Worm (Caenorhabditis elegans) whole organism, L1 larva: ENCODE data around the gene C16A3.2.

Source experiments
- C04F5.9 ChIP-seq: sonication (generic microtip); optimal IDR thresholded peaks from 2 replicates; lab custom pipeline; 2016; ENCODE audit warnings: missing genetic modification characterization, missing compliant biosample characterization
- alr-1 ChIP-seq: fragments of 200-800 bp; sonication (Bioruptor generic); optimal IDR thresholded peaks from 2 replicates; lab custom pipeline; 2018; ENCODE audit warnings: borderline replicate concordance, mild to moderate bottlenecking, missing genetic modification characterization, missing compliant biosample characterization
- ama-1 ChIP-seq: fragments of 150-350 bp; optimal IDR thresholded peaks from 2 replicates; lab custom pipeline; 2014
- blmp-1 ChIP-seq: fragments of 150-350 bp; optimal IDR thresholded peaks from 2 replicates; lab custom pipeline; 2014; ENCODE audit warnings: missing biosample characterization, missing genetic modification characterization
- efl-1 ChIP-seq, 4 experiments: fragments of 150-350 bp; optimal IDR thresholded peaks in 3 of 4; peaks in 1 of 4; 1 replicate in 1 of 4; 2 replicates in 3 of 4; lab custom pipeline; 2014; ENCODE audit warnings: missing biosample characterization in 2 of 4, missing genetic modification characterization in 2 of 4, missing genetic modification reagents in 2 of 4
- ets-5 ChIP-seq: fragments of 200-800 bp; sonication (Bioruptor generic); IDR thresholded peaks from 2 replicates; pipeline ENCODE4 v1.3.6; 2022; ENCODE audit warnings: missing genetic modification characterization, missing compliant biosample characterization
- fkh-4 ChIP-seq: sonication (generic microtip); optimal IDR thresholded peaks from 2 replicates; lab custom pipeline; 2016; ENCODE audit warnings: missing compliant biosample characterization, missing genetic modification characterization, borderline replicate concordance
- fkh-8 ChIP-seq: sonication (generic microtip); optimal IDR thresholded peaks from 2 replicates; lab custom pipeline; 2016; ENCODE audit warnings: mild to moderate bottlenecking, missing genetic modification characterization, missing compliant biosample characterization
- fos-1 ChIP-seq: fragments of 150-350 bp; optimal IDR thresholded peaks from 2 replicates; lab custom pipeline; 2014; ENCODE audit warnings: missing biosample characterization, missing genetic modification characterization
- grh-1 ChIP-seq: fragments of 200-800 bp; sonication (Bioruptor generic); IDR thresholded peaks from 2 replicates; pipeline ENCODE4 v1.3.6; 2022; ENCODE audit warnings: missing genetic modification reagents, missing genetic modification characterization, missing compliant biosample characterization
- hlh-4 ChIP-seq: sonication (generic microtip); optimal IDR thresholded peaks from 2 replicates; lab custom pipeline; 2016; ENCODE audit warnings: mild to moderate bottlenecking, missing genetic modification characterization, missing compliant biosample characterization
- isw-1 ChIP-seq: fragments of 200-800 bp; sonication (Bioruptor generic); IDR thresholded peaks from 2 replicates; pipeline ENCODE4 v1.3.6; 2022; ENCODE audit warnings: missing genetic modification characterization, missing compliant biosample characterization
- lin-14 ChIP-seq: fragments of 200-800 bp; sonication (Bioruptor generic); optimal IDR thresholded peaks from 2 replicates; lab custom pipeline; 2018; ENCODE audit warnings: mild to moderate bottlenecking, missing genetic modification characterization, moderate library complexity, missing compliant biosample characterization
- lin-35 ChIP-seq, 2 experiments: fragments of 150-350 bp; optimal IDR thresholded peaks; 2 replicates each; lab custom pipeline; 2014; ENCODE audit warnings: missing biosample characterization in 2 of 2, missing genetic modification characterization in 2 of 2, missing genetic modification reagents in 2 of 2
- lin-39 ChIP-seq: fragments of 150-350 bp; optimal IDR thresholded peaks from 2 replicates; lab custom pipeline; 2014; ENCODE audit warnings: missing biosample characterization, missing genetic modification reagents, missing genetic modification characterization
- lir-3 ChIP-seq: sonication (generic microtip); optimal IDR thresholded peaks from 2 replicates; lab custom pipeline; 2016; ENCODE audit warnings: mild to moderate bottlenecking, missing genetic modification characterization, moderate library complexity, missing compliant biosample characterization; ENCODE audit not compliant: poor library complexity
- lsy-2 ChIP-seq, 2 experiments: fragments of 150-350 bp; optimal IDR thresholded peaks; 2 replicates each; lab custom pipeline; 2014; ENCODE audit warnings: missing biosample characterization in 2 of 2, missing genetic modification characterization in 2 of 2
- mdl-1 ChIP-seq, 2 experiments: fragments of 150-350 bp; optimal IDR thresholded peaks; 2 replicates each; lab custom pipeline; 2014 to 2017; ENCODE audit warnings: missing biosample characterization in 2 of 2, missing genetic modification characterization in 2 of 2, inconsistent platforms in 1 of 2
- mef-2 ChIP-seq: fragments of 150-350 bp; optimal IDR thresholded peaks from 2 replicates; lab custom pipeline; 2014; ENCODE audit warnings: missing biosample characterization, missing genetic modification characterization
- mep-1 ChIP-seq: fragments of 150-350 bp; optimal IDR thresholded peaks from 2 replicates; lab custom pipeline; 2014; ENCODE audit warnings: missing biosample characterization, missing genetic modification characterization
- nhr-12 ChIP-seq: sonication (generic microtip); optimal IDR thresholded peaks from 2 replicates; lab custom pipeline; 2017; ENCODE audit warnings: missing biosample characterization, missing genetic modification characterization
- nhr-19 ChIP-seq: fragments of 200-800 bp; sonication (Bioruptor generic); conservative IDR thresholded peaks from 2 replicates; pipeline ENCODE4 v1.3.6; 2022; ENCODE audit warnings: missing genetic modification characterization, missing compliant biosample characterization
- nhr-20 ChIP-seq: sonication (generic microtip); optimal IDR thresholded peaks from 2 replicates; lab custom pipeline; 2016; ENCODE audit warnings: mild to moderate bottlenecking, missing genetic modification characterization, missing compliant biosample characterization
- nhr-28 ChIP-seq: fragments of 150-350 bp; optimal IDR thresholded peaks from 2 replicates; lab custom pipeline; 2014; ENCODE audit warnings: missing biosample characterization, missing genetic modification characterization
- nhr-71 ChIP-seq: sonication (generic microtip); optimal IDR thresholded peaks from 2 replicates; lab custom pipeline; 2016; ENCODE audit warnings: mild to moderate bottlenecking, missing genetic modification characterization, moderate library complexity, missing compliant biosample characterization
- nhr-76 ChIP-seq: sonication (generic microtip); optimal IDR thresholded peaks from 2 replicates; lab custom pipeline; 2017; ENCODE audit warnings: missing biosample characterization, missing genetic modification characterization
- nhr-85 ChIP-seq: sonication (generic microtip); peaks from one replicate; lab custom pipeline; 2016; ENCODE audit warnings: missing genetic modification characterization, inconsistent platforms, missing compliant biosample characterization
- rnt-1 ChIP-seq: sonication (generic microtip); optimal IDR thresholded peaks from 2 replicates; lab custom pipeline; 2016; ENCODE audit warnings: mild to moderate bottlenecking, missing genetic modification characterization, moderate library complexity, missing compliant biosample characterization
- skn-1 ChIP-seq: fragments of 150-350 bp; optimal IDR thresholded peaks from 2 replicates; lab custom pipeline; 2014; ENCODE audit warnings: missing biosample characterization, missing genetic modification characterization
- snu-23 ChIP-seq: sonication (generic microtip); optimal IDR thresholded peaks from 2 replicates; lab custom pipeline; 2016; ENCODE audit warnings: missing genetic modification characterization, missing compliant biosample characterization
- sox-4 ChIP-seq: sonication (generic microtip); optimal IDR thresholded peaks from 2 replicates; lab custom pipeline; 2016; ENCODE audit warnings: missing genetic modification characterization, missing compliant biosample characterization
- swsn-7 ChIP-seq: sonication (generic microtip); optimal IDR thresholded peaks from 2 replicates; lab custom pipeline; 2016; ENCODE audit warnings: missing genetic modification characterization, missing compliant biosample characterization
- tbx-2 ChIP-seq: sonication (generic microtip); optimal IDR thresholded peaks from 2 replicates; lab custom pipeline; 2016; ENCODE audit warnings: missing genetic modification characterization, missing compliant biosample characterization
- unc-62 ChIP-seq: fragments of 150-350 bp; optimal IDR thresholded peaks from 2 replicates; lab custom pipeline; 2014; ENCODE audit warnings: missing biosample characterization, missing genetic modification reagents, missing genetic modification characterization
- vab-15 ChIP-seq: sonication (generic microtip); optimal IDR thresholded peaks from 2 replicates; lab custom pipeline; 2017; ENCODE audit warnings: missing genotype, mild to moderate bottlenecking, missing genetic modification characterization, missing compliant biosample characterization
- zag-1 ChIP-seq: fragments of 150-350 bp; optimal IDR thresholded peaks from 2 replicates; lab custom pipeline; 2014; ENCODE audit warnings: missing biosample characterization, missing genetic modification characterization
- zip-4 ChIP-seq: fragments of 200-800 bp; sonication (Bioruptor generic); optimal IDR thresholded peaks from 2 replicates; lab custom pipeline; 2018; ENCODE audit warnings: mild to moderate bottlenecking, missing genetic modification characterization, moderate library complexity, missing compliant biosample characterization
- ztf-4 ChIP-seq: fragments of 150-350 bp; optimal IDR thresholded peaks from 2 replicates; lab custom pipeline; 2014; ENCODE audit warnings: missing biosample characterization, missing genetic modification characterization

Gene C16A3.2

DNA sequence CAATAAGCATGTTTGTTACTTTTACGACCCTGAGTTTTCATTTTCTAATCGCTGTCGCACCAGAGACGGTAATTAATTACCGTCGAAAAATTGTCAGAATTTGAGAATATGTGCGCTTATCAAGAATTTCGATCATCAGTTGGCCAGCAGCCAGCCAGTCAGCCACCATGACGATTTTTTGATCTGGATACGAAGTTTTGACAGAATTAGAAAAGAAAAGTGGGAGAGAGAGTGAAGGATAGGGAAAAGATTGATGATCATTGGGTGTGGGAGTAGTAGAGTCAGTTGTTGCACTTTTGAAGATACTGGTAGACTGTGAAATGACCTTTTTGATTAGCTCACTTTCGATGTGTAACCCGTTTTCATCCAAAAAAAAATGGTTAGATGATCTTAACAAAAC lies 25.2 kb upstream of the C16A3.2 start (continued):
- peak; percentile 35 for TF ChIP-seq nhr-19 (GFP tag; lab: Robert Waterston, UW)
- TF ChIP-seq snu-23 (GFP tag; lab: Kevin White, UChicago) = peak; percentile 60
- no peak for TF ChIP-seq nhr-76 (tag; lab: Kevin White, UChicago)
- peak; percentile 21 for TF ChIP-seq mef-2
- no peak for TF ChIP-seq isw-1 (GFP tag; lab: Robert Waterston, UW)
- TF ChIP-seq lin-39 (tag; lab: Kevin White, UChicago) = peak; percentile 58
- no peak for TF ChIP-seq C04F5.9 (tag; lab: Kevin White, UChicago)
- no peak for TF ChIP-seq skn-1 (tag; lab: Kevin White, UChicago)
- TF ChIP-seq fos-1 = no peak
- no peak for TF ChIP-seq unc-62 (GFP tag; lab: Kevin White, UChicago)
- TF ChIP-seq hlh-4 (tag; lab: Kevin White, UChicago) = no peak

DNA sequence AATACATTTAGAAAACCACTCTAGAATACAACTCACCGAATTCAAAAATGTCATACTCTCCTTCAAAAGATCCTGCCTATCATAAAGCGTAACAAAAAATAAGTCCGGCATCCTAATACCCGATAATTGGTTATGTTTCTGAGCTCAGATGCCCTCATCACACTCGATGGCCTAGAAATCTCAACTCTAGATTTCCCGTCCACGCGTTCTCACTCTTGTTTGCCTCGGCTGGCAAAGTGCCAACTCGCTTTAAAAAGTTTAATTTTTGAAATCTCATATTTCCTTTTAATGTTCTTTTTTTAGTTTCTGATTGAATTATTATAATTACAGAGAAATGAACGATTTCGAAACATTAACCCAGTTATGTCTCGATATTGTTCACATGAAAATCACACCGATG lies 21.9 kb upstream of the C16A3.2 start, which contains the start of the genes C56G2.15 and thoc-2:
Gene C56G2.15 (minus strand): TSS at position 188 of the 400 bp plus-strand sequence.
Gene thoc-2 (plus strand): TSS at position 331 of the 400 bp plus-strand sequence.
- TF ChIP-seq rnt-1 (tag; lab: Kevin White, UChicago) (peak; percentile 32), grh-1 (GFP tag; lab: Robert Waterston, UW) (no peak), isw-1 (GFP tag; lab: Robert Waterston, UW) (no peak), nhr-85 (peak; percentile 64), efl-1 (optimal IDR thresholded peaks at IDR 0.05; lab: Kevin White, UChicago) (peak in 1 of 2 experiments; percentile 0), efl-1 (GFP tag; optimal IDR thresholded peaks at IDR 0.05 in 1 of 2; lab: Kevin White, UChicago) (peak; percentile 3 to 80), skn-1 (tag; lab: Kevin White, UChicago) (no peak), swsn-7 (tag; lab: Kevin White, UChicago) (no peak), alr-1 (tag; lab: Kevin White, UChicago) (no peak), nhr-12 (tag; lab: Kevin White, UChicago) (no peak), lsy-2 (tag; optimal IDR thresholded peaks at IDR 0.05; lab: Kevin White, UChicago) (peak; percentile 18 to 37), blmp-1 (tag; lab: Kevin White, UChicago) (peak; percentile 18), fkh-4 (tag; lab: Kevin White, UChicago) (no peak), nhr-71 (peak; percentile 31), snu-23 (GFP tag; lab: Kevin White, UChicago) (peak; percentile 14), ztf-4 (no peak), lin-14 (GFP tag; lab: Kevin White, UChicago) (peak; percentile 41), tbx-2 (no peak)

ce11 chrIII:6368524-6368923 lies 21.1 kb upstream of the C16A3.2 start:
- TF ChIP-seq lin-14 (GFP tag; lab: Kevin White, UChicago) = no peak
- TF ChIP-seq lir-3 (tag; lab: Kevin White, UChicago) = no peak
- TF ChIP-seq nhr-28 (tag; lab: Kevin White, UChicago) = no peak
- no peak for TF ChIP-seq ama-1 (lab: Kevin White, UChicago)
- TF ChIP-seq zag-1 (tag; lab: Kevin White, UChicago) = no peak
- TF ChIP-seq fkh-4 (tag; lab: Kevin White, UChicago) = no peak
- no peak for TF ChIP-seq mdl-1 (tag; optimal IDR thresholded peaks at IDR 0.05; lab: Kevin White, UChicago)
- TF ChIP-seq lin-35 (GFP tag; optimal IDR thresholded peaks at IDR 0.05; lab: Kevin White, UChicago) = no peak
- TF ChIP-seq swsn-7 (tag; lab: Kevin White, UChicago) = no peak
- TF ChIP-seq blmp-1 (tag; lab: Kevin White, UChicago) = no peak
- TF ChIP-seq unc-62 (GFP tag; lab: Kevin White, UChicago) = no peak
- TF ChIP-seq ets-5 (GFP tag; lab: Robert Waterston, UW) = no peak
- no peak for TF ChIP-seq hlh-4 (tag; lab: Kevin White, UChicago)
- no peak for TF ChIP-seq sox-4
- TF ChIP-seq zip-4 (GFP tag; lab: Kevin White, UChicago) = no peak
- TF ChIP-seq mep-1 (tag; lab: Kevin White, UChicago) = no peak
- no peak for TF ChIP-seq tbx-2
- no peak for TF ChIP-seq fkh-8 (tag; lab: Kevin White, UChicago)
- no peak for TF ChIP-seq nhr-20 (tag; lab: Kevin White, UChicago)
- no peak for TF ChIP-seq vab-15
